Worm (Caenorhabditis elegans): ENCODE measurements around the gene ZK622.1.
A peak's percentile ranks its signal among the peaks of the same experiment; 100 is the strongest.

The ZK622.1 gene

DNA sequence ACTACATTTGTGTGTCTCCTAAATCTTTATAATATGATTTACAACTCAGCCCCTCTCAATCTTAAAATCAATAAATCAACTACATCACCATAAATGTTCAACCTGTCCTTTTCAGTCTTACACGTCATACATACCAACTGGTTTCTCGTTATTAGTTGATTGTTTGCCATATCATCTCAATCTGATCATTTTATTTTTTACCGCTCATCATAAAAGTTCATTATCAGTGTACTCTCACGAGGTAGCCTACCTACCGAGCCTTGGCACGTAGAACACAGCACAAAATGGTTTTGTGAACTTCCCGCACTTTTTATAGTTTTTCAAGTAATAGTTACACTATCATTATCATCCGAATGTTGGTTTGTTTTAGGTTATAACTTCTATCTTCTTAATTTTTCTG, 12.5 kb upstream of the ZK622.1 start (continued):
- TF ChIP-seq Y53G8AR.9 (GFP tag; conservative IDR thresholded peaks at IDR 0.05) (0 out of 2 replicates have a peak, but pooled peaks have one; percentile 42), ztf-26 (tag; optimal IDR thresholded peaks at IDR 0.05) (peak; percentile 24), rpc-1 (optimal IDR thresholded peaks at IDR 0.05) (no peak), rpc-1 (tag; optimal IDR thresholded peaks at IDR 0.05) (no peak)

DNA sequence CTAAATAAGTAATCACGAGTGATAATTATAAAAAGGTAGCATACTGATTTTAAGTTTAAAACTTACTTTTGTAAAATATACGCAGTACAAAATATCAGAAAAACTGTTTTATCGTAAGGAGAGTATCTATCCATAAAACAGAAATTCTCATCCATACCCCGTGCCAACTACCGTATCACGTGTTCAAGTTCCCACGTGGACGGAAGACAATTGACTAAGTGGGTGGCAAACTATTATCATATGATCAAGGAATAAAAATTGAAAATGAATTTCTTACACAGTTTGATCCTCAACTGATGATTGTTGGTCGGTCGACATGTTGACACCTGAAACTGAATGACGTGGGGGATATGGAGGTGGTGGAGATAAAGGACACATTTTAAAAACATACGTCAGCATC, 11.4 kb upstream of the ZK622.1 start, which contains the start of gene pmt-1:
TSS of gene pmt-1 (minus strand) at position 332 of the 400 bp plus-strand sequence.
- TF ChIP-seq egl-18 (GFP tag; IDR thresholded peaks at IDR 0.05) (no peak), somi-1 (GFP tag; optimal IDR thresholded peaks at IDR 0.05) (peak; percentile 49), zim-3 (tag; optimal IDR thresholded peaks at IDR 0.05) (no peak), atf-7 (tag; optimal IDR thresholded peaks at IDR 0.05) (peak; percentile 14), hmg-1.2 (GFP tag; IDR thresholded peaks at IDR 0.05) (0 out of 2 replicates have a peak, but pooled peaks have one; percentile 11), madf-3 (GFP tag; IDR thresholded peaks at IDR 0.05) (0 out of 2 replicates have a peak, but pooled peaks have one; percentile 69), let-607 (tag; optimal IDR thresholded peaks at IDR 0.05) (peak in 1 of 2 experiments; percentile 29), cebp-1 (GFP tag; IDR thresholded peaks at IDR 0.05) (no peak), cebp-1 (tag; optimal IDR thresholded peaks at IDR 0.05) (peak; percentile 31), let-526 (GFP tag; IDR thresholded peaks at IDR 0.05) (0 out of 2 replicates have a peak, but pooled peaks have one; percentile 37), ztf-26 (tag; optimal IDR thresholded peaks at IDR 0.05) (peak; percentile 5)

DNA sequence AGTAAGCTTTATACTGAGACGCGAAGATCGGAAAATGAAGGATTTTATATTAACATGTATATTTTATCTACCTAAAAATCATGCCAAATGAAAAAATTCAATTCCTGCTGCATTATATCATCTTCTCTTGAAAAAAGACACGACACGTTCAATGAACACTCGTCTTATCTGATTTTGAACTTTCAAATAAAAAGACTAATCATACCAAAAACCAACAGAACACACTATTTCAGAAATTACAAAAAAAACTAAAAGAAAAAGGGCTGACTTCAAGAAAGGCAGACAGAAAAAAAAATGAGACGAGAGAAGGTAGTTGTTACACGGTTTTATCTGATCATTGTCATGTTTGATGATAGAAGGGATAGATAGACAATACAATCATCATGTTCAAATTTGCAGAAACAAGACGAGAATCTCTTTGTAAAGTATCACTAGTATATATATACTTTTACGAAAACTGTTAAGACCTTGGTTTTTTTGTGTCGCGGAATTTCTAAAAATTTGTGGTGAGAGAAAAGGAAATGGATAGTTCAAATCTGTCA, 10.8 kb upstream of the ZK622.1 start:
- TF ChIP-seq unc-130 (GFP tag; optimal IDR thresholded peaks at IDR 0.05) (no peak), Y67H2A.10 (GFP tag; conservative IDR thresholded peaks at IDR 0.05) (no peak), bed-2 (GFP tag; IDR thresholded peaks at IDR 0.05) (no peak), sea-2 (GFP tag; IDR thresholded peaks at IDR 0.05) (no peak), ztf-26 (tag; optimal IDR thresholded peaks at IDR 0.05) (peak; percentile 45), ZK185.1 (tag; optimal IDR thresholded peaks at IDR 0.05; ENCODE audit: poor library complexity, severe bottlenecking) (no peak), somi-1 (GFP tag; optimal IDR thresholded peaks at IDR 0.05) (peak; percentile 59), tlf-1 (GFP tag; optimal IDR thresholded peaks at IDR 0.05) (no peak), ztf-28 (GFP tag; IDR thresholded peaks at IDR 0.05) (no peak), bed-1 (GFP tag; IDR thresholded peaks at IDR 0.05) (no peak), C06A6.2 (GFP tag; conservative IDR thresholded peaks at IDR 0.05) (0 out of 2 replicates have a peak, but pooled peaks have one; percentile 54), lin-40 (tag; optimal IDR thresholded peaks at IDR 0.05) (peak; percentile 21)

DNA sequence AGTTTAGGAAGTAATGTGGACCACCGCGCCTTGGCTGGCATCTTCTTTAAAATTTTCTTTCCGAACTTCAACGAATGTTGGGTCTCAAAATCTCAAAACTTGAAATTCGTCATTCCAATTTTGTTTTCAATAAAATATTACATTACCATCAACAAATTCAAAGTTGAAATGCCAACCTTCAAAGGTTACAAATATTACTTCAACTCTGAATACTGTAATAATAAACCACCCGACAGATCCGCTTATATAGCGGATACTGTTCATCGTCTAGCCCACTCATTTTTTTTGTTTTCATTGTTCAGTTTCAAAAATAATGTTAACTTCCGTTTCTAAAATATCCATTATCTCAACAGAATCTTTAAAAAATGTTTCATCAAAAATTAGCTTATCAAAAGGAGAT, 8.6 kb upstream of the ZK622.1 start, which contains the start of gene gur-5:
TSS of gene gur-5 (plus strand) at position 301 of the 400 bp plus-strand sequence.
- TF ChIP-seq ceh-40 (GFP tag; IDR thresholded peaks at IDR 0.05) (no peak), akir-1 (GFP tag; optimal IDR thresholded peaks at IDR 0.05) (no peak), ekl-4 (GFP tag; IDR thresholded peaks at IDR 0.05) (no peak), hrde-1 (tag; optimal IDR thresholded peaks at IDR 0.05; ENCODE audit: borderline replicate concordance) (no peak), ztf-25 (GFP tag; IDR thresholded peaks at IDR 0.05) (no peak), F52B5.7 (tag; optimal IDR thresholded peaks at IDR 0.05) (no peak), egl-44 (GFP tag; IDR thresholded peaks at IDR 0.05) (no peak)

DNA sequence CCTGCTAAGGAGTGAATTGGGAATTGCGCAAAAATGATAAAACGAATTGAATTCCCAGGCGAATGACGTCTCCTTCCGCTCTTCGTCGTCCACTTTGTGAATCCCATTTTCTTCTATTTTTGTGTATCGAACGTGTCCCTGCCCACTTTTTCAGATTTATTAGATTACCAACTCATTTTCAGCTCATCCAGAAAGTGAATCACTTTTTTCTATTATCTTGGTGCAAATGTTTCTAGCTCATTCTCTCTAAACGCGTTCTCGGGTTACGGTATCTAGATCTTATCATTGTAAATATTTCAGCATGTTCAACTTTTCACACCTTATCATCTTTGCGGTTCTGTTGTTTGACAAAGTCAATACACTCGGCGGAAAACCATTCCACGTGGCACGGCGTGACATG, 4.5 kb upstream of the ZK622.1 start, which contains the start of gene ZK622.5:
TSS of gene ZK622.5 (plus strand) at position 301 of the 400 bp plus-strand sequence.
- no peak for TF ChIP-seq cebp-2 (GFP tag; IDR thresholded peaks at IDR 0.05)
- TF ChIP-seq snpc-3.4 (tag; optimal IDR thresholded peaks at IDR 0.05): no peak
- no peak for TF ChIP-seq bed-1 (GFP tag; IDR thresholded peaks at IDR 0.05)
- no peak for TF ChIP-seq egl-18 (GFP tag; IDR thresholded peaks at IDR 0.05)
- no peak for TF ChIP-seq let-607 (tag; optimal IDR thresholded peaks at IDR 0.05)
- TF ChIP-seq hlh-26 (GFP tag; conservative IDR thresholded peaks at IDR 0.05): no peak
- TF ChIP-seq attf-5 (GFP tag; optimal IDR thresholded peaks at IDR 0.05): no peak
